Worm (Caenorhabditis elegans) whole organism, midembryonic: ENCODE measurements around the gene F09A5.2.

ENCODE experiments used
- T22C8.4 ChIP-seq: fragments of 200-800 bp; sonication (Bioruptor generic); IDR thresholded peaks from 2 replicates; pipeline ENCODE4 v1.3.6; 2022; ENCODE audit warnings: missing genetic modification characterization, missing compliant biosample characterization
- cog-1 ChIP-seq: sonication (generic microtip); optimal IDR thresholded peaks from 2 replicates; lab custom pipeline; 2016; ENCODE audit warnings: missing genetic modification characterization, missing compliant biosample characterization
- flt-1 ChIP-seq: fragments of 200-800 bp; sonication (Bioruptor generic); IDR thresholded peaks from 2 replicates; pipeline ENCODE4 v1.3.6; 2022; ENCODE audit warnings: missing genetic modification characterization, missing compliant biosample characterization
- klf-2 ChIP-seq: fragments of 200-800 bp; sonication (Bioruptor generic); conservative IDR thresholded peaks from 2 replicates; pipeline ENCODE4 v1.3.6; 2022; ENCODE audit warnings: missing genetic modification reagents, missing genetic modification characterization, missing compliant biosample characterization
- med-1 ChIP-seq: sonication (generic microtip); optimal IDR thresholded peaks from 2 replicates; lab custom pipeline; 2017; ENCODE audit warnings: missing genetic modification characterization, mild to moderate bottlenecking, missing compliant biosample characterization, antibody characterized with exemption, missing genetic modification reagents; ENCODE audit not compliant: insufficient read depth
- ref-1 ChIP-seq: fragments of 200-800 bp; sonication (Bioruptor generic); conservative IDR thresholded peaks from 2 replicates; pipeline ENCODE4 v1.3.6; 2022; ENCODE audit warnings: missing genetic modification reagents, missing genetic modification characterization, missing compliant biosample characterization
- tab-1 ChIP-seq: fragments of 200-800 bp; sonication (Bioruptor generic); IDR thresholded peaks from 2 replicates; pipeline ENCODE4 v1.3.6; 2022; ENCODE audit warnings: missing genetic modification characterization, missing compliant biosample characterization
- ztf-23 ChIP-seq: fragments of 200-800 bp; sonication (Bioruptor generic); IDR thresholded peaks from 2 replicates; pipeline ENCODE4 v1.3.6; 2022; ENCODE audit warnings: missing genetic modification reagents, missing genetic modification characterization, missing compliant biosample characterization
- ztf-29 ChIP-seq: fragments of 200-800 bp; sonication (Bioruptor generic); IDR thresholded peaks from 2 replicates; pipeline ENCODE4 v1.3.6; 2022; ENCODE audit warnings: missing genetic modification reagents, missing genetic modification characterization, missing compliant biosample characterization

DNA sequence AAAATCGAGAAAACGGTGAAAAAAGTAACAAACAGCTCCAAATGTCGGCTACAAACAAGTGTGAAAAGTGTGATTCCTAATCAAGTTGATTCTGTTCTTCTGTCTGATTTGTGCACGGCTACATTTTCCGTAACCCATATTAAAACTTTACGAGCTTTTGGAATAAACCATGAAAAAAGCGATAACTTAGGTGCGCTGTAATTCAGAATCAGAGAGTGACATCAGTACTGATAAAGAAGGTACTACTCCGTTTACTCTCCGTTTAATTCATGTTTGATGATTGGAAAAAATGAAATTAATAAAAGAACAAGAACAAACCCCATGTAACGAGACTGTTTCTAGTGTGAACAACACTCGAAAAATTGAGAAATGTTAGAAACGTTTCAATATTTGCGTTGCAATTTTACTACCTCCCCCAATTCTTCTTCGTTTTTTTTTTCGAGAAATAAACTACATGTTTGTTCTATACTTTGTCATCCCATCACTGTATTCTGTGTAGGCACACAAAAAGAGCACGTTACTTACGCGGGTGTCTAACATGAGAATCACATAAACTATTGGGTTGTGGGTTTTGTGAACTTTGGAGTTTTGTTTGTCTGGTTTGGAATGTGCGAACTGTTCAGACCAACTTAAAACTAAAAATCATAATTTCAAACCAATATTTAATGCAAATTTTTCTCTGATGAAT is 27.6 kb downstream of the F09A5.2 start:
- no peak for TF ChIP-seq ztf-29 (GFP tag; lab: Robert Waterston, UW)
- TF ChIP-seq ztf-23 (GFP tag; lab: Robert Waterston, UW) = no peak
- no peak for TF ChIP-seq ref-1
- no peak for TF ChIP-seq cog-1
- TF ChIP-seq klf-2 (GFP tag; lab: Robert Waterston, UW) = no peak
- TF ChIP-seq tab-1 (GFP tag; lab: Robert Waterston, UW) = no peak
- no peak for TF ChIP-seq flt-1 (GFP tag; lab: Robert Waterston, UW)
- no peak for TF ChIP-seq T22C8.4 (GFP tag; lab: Robert Waterston, UW)
- TF ChIP-seq med-1 (GFP tag; lab: Kevin White, UChicago) = no peak
